Worm (Caenorhabditis elegans) whole organism, L1 larva: Measurements from ENCODE around the gene E04D5.4.

ENCODE experiments used
- blmp-1 ChIP-seq: fragments of 150-350 bp; optimal IDR thresholded peaks from 2 replicates; lab custom pipeline; 2014; ENCODE audit warnings: missing biosample characterization, missing genetic modification characterization
- nhr-237 ChIP-seq: fragments of 150-350 bp; optimal IDR thresholded peaks from 2 replicates; lab custom pipeline; 2014; ENCODE audit warnings: missing biosample characterization, missing genetic modification characterization
- pax-3 ChIP-seq: fragments of 200-800 bp; sonication (Bioruptor generic); optimal IDR thresholded peaks from 2 replicates; lab custom pipeline; 2018; ENCODE audit warnings: mild to moderate bottlenecking, missing genetic modification characterization, moderate library complexity, missing compliant biosample characterization
- unc-130 ChIP-seq: fragments of 150-350 bp; optimal IDR thresholded peaks from 2 replicates; lab custom pipeline; 2017; ENCODE audit warnings: missing biosample characterization, missing genetic modification characterization, inconsistent platforms

DNA sequence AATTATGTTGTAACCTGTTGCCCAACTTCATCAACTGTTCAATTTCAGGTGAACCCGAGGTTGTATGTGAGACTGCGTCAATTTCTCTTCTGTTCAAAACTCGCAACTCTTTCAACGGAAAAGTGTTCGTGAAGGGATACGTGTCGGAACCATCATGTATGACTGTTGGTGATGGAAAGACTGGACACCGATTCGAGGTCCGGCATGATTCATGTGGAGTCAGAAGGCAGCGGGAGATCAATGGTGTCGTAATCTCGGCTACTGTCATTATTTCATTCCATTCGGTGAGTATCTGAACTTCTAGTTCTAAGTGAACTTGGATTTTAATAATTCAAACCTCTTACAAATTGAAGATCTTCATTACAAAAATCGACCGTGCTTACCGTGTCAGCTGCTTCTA is 2.2 kb upstream of the E04D5.4 start:
- TF ChIP-seq blmp-1 (tag; lab: Kevin White, UChicago) (no peak), unc-130 (tag; lab: Kevin White, UChicago) (no peak), nhr-237 (tag; lab: Kevin White, UChicago) (no peak), pax-3 (tag; lab: Kevin White, UChicago) (no peak)
